Fruit fly (Drosophila melanogaster) ovary, adult (tissue): Measurements from ENCODE around the gene CG31635.

Experiments used
- CG17801 ChIP-seq: fragments of 200-800 bp; optimal IDR thresholded peaks from 2 replicates; lab custom pipeline; 2019; ENCODE audit warnings: missing biosample characterization, mild to moderate bottlenecking, missing genetic modification characterization, moderate library complexity; ENCODE audit not compliant: partially characterized antibody

Gene CG31635

DNA sequence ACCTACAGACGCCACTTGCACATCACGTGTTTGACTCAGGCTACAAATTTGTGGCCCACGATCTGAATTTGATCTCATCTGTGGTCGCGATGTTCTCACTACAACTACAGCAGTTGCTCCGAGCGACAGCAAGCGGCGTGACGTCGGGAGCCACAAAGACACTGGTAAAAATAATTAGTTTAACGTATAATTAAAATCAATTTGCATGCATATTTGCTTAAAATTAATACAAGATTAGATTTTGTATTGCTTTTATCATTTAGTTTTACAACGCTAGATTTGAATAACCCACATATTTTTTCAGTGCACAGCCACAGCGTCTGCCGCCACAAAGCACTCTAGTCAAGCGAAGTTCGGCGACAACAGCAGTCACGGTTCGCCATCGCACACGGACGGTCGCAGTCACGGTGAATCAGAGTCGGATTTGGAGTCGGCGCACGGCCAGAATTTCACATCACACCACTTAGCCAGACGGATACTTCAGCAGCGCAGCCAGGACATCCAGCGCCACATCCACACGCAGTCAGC lies 36.4 kb downstream of the CG31635 start:
- peak; percentile 100 for TF ChIP-seq CG17801

- TF ChIP-seq CG17801: no peak
Observed at dm6 chr2L:6611374-6612005, 37.4 kb downstream of the CG31635 start.

- peak; percentile 66 for TF ChIP-seq CG17801
Observed at dm6 chr2L:6610683-6611373, 38.1 kb downstream of the CG31635 start, which contains the start of gene CG11050. CG11050 (plus strand) TSS chr2L:6611011.

- no peak for TF ChIP-seq CG17801
Observed at dm6 chr2L:6601018-6601505, 47.9 kb downstream of the CG31635 start, which contains the start of gene Dpp10. Dpp10 (minus strand) TSS chr2L:6601068.

DNA sequence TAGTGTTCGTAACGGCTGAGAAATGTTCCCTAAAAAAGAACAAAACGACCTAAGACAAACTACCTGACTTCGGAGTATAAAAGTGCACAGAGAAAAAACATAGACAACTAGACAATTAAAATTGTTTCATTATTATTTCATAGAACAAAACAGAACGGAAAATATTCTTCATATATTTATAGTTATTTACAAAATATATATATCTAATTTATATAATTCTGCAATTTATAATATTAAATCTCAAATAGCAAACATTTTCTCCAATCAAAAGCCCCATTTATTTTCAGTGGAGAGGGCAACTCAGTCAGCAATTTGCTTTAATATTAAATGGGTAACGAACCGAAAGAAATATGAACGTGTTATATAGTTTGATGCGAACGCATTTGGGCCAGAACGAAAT lies 53.9 kb downstream of the CG31635 start:
- TF ChIP-seq CG17801: no peak

DNA sequence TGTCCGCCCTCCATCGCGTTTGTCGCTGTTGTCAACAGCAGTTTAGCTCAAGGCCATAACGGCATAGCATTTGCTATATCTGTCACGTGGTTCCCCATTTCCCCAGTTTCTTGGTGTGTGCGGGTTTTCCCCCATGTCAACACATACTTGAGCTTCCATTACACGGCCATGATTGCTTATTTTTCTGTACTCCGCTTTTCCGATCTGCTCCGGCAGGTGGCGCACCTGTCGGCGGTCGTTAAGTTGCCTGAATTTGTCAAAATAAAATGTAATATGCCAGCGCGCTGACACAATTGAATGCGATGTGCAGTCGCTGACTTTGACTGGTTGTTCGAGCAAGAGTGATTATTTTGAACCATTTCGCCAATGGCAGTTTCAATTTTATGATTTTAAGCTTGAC lies 64.6 kb downstream of the CG31635 start:
- no peak for TF ChIP-seq CG17801
